Fruit fly (Drosophila melanogaster): ENCODE results near the gene CG34174.

The CG34174 gene

DNA sequence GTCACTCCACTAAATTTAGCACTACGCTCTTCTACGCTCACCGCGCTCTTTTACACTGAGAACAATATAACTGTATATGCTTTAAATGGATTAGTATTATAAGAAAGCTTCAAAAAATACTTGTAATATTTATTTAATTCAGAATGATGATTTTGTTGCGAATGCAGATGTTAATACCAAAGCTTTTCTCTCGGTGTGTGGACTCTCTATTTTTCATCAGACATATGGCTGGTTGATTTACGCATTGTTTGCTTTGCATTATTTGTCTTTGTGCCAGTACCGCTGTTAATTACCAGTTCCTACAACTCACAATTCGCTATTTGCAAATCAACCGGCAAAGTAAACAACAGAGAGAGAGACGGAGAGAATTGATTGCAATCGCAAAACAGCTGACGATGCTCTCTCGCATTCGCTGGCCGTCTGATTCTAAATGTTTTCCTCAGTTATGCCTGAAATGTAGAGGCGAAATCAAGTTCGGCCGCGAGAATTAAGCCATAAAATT, 7.6 kb downstream of the CG34174 start (continued):
- TF ChIP-seq Bteb2 (GFP tag; optimal IDR thresholded peaks at IDR 0.05) (peak; percentile 96), CG5953 (GFP tag; IDR thresholded peaks at IDR 0.05) (peak; percentile 96), CG11093 (GFP tag; IDR thresholded peaks at IDR 0.05) (peak; percentile 96), CG17385 (GFP tag; optimal IDR thresholded peaks at IDR 0.05) (peak; percentile 97), CG4854 (GFP tag; optimal IDR thresholded peaks at IDR 0.05) (peak; percentile 91), E2f1 (GFP tag; IDR thresholded peaks at IDR 0.05) (peak; percentile 96), ATbp (GFP tag; optimal IDR thresholded peaks at IDR 0.05) (peak; percentile 96), kay (GFP tag; optimal IDR thresholded peaks at IDR 0.05) (peak; percentile 96), CG7745 (tag; optimal IDR thresholded peaks at IDR 0.05) (peak; percentile 57), esg (GFP tag; conservative IDR thresholded peaks at IDR 0.05) (peak; percentile 97), Chrac-16 (GFP tag; optimal IDR thresholded peaks at IDR 0.05) (peak; percentile 97), CG1832 (GFP tag; optimal IDR thresholded peaks at IDR 0.05) (no peak), Stat92E (GFP tag; optimal IDR thresholded peaks at IDR 0.05) (peak in 1 of 3 experiments; percentile 48), nerfin-2 (GFP tag; IDR thresholded peaks at IDR 0.05; ENCODE audit: partially characterized antibody) (no peak), Hmx (GFP tag; optimal IDR thresholded peaks at IDR 0.05) (peak; percentile 78), dan (GFP tag; IDR thresholded peaks at IDR 0.05) (peak; percentile 85), Bdp1 (GFP tag; optimal IDR thresholded peaks at IDR 0.05) (peak; percentile 93), CG12071 (GFP tag; optimal IDR thresholded peaks at IDR 0.05) (peak; percentile 95), Fer1 (GFP tag; optimal IDR thresholded peaks at IDR 0.05) (peak; percentile 96), CG10979 (tag; optimal IDR thresholded peaks at IDR 0.05) (peak; percentile 92), Rfx (GFP tag; IDR thresholded peaks at IDR 0.05) (peak; percentile 99), CG7839 (tag; optimal IDR thresholded peaks at IDR 0.05) (peak; percentile 98), CG3726 (GFP tag; IDR thresholded peaks at IDR 0.05) (peak; percentile 94), Myb (GFP tag; optimal IDR thresholded peaks at IDR 0.05) (peak; percentile 83), Trl (optimal IDR thresholded peaks at IDR 0.05) (peak; percentile 56 to 92), Trl (GFP tag; optimal IDR thresholded peaks at IDR 0.05) (peak; percentile 87), CG34422 (GFP tag; IDR thresholded peaks at IDR 0.05) (peak; percentile 99), scrt (GFP tag; optimal IDR thresholded peaks at IDR 0.05) (peak; percentile 89), sc (optimal IDR thresholded peaks at IDR 0.05) (no peak), sc (GFP tag; optimal IDR thresholded peaks at IDR 0.05) (peak; percentile 93), CrebB (tag; optimal IDR thresholded peaks at IDR 0.05) (peak; percentile 98), Sry-δ (GFP tag; optimal IDR thresholded peaks at IDR 0.05) (peak; percentile 51), sim (GFP tag; IDR thresholded peaks at IDR 0.05) (peak; percentile 93), CG31388 (GFP tag; optimal IDR thresholded peaks at IDR 0.05) (peak; percentile 85), schlank (tag; optimal IDR thresholded peaks at IDR 0.05) (peak; percentile 96), CG11247 (GFP tag; IDR thresholded peaks at IDR 0.05) (peak; percentile 99), CG13894 (tag; optimal IDR thresholded peaks at IDR 0.05) (peak; percentile 94), knrl (GFP tag; IDR thresholded peaks at IDR 0.05; ENCODE audit: partially characterized antibody) (no peak), CG14014 (GFP tag; IDR thresholded peaks at IDR 0.05) (peak; percentile 99), YL-1 (GFP tag; optimal IDR thresholded peaks at IDR 0.05) (peak; percentile 66), Kr (GFP tag; optimal IDR thresholded peaks at IDR 0.05) (peak; percentile 77), ase (GFP tag; IDR thresholded peaks at IDR 0.05) (peak; percentile 96), CG7556 (GFP tag; optimal IDR thresholded peaks at IDR 0.05) (peak; percentile 97), pros (GFP tag; optimal IDR thresholded peaks at IDR 0.05) (no peak), al (GFP tag; IDR thresholded peaks at IDR 0.05) (peak; percentile 97), danr (GFP tag; IDR thresholded peaks at IDR 0.05) (peak; percentile 96), CG6683 (GFP tag; optimal IDR thresholded peaks at IDR 0.05) (peak; percentile 88), CG30020 (tag; optimal IDR thresholded peaks at IDR 0.05) (peak; percentile 76), grau (tag; optimal IDR thresholded peaks at IDR 0.05) (peak; percentile 95), Awh (GFP tag; IDR thresholded peaks at IDR 0.05) (peak; percentile 97)

Data from whole organism, embryonic.